Fruit fly (Drosophila melanogaster) whole organism, embryonic: ENCODE data around the gene velo.

Experiments
- Abd-B ChIP-seq: fragments of 200-800 bp; sonication (Bioruptor generic); optimal IDR thresholded peaks from 2 replicates; lab custom pipeline; 2018; ENCODE audit warnings: missing biosample characterization, mild to moderate bottlenecking, missing genetic modification characterization, moderate library complexity
- Adf1 ChIP-seq: fragments of 200-800 bp; sonication (Bioruptor generic); IDR thresholded peaks from 2 replicates; pipeline ENCODE4 v1.3.6; 2022; ENCODE audit warnings: missing biosample characterization, missing genetic modification characterization
- Atf6 ChIP-seq: fragments of 200-800 bp; sonication (Bioruptor generic); IDR thresholded peaks from 2 replicates; pipeline ENCODE4 v1.3.6; 2022; ENCODE audit warnings: missing biosample characterization, missing genetic modification characterization
- B-H2 ChIP-seq: fragments of 200-800 bp; sonication (Bioruptor generic); optimal IDR thresholded peaks from 2 replicates; lab custom pipeline; 2018; ENCODE audit warnings: missing biosample characterization, mild to moderate bottlenecking, missing genetic modification characterization
- BEAF-32 ChIP-seq: fragments of 200-800 bp; sonication (Bioruptor generic); optimal IDR thresholded peaks from 3 replicates; lab custom pipeline; 2017; ENCODE audit warnings: missing biosample characterization, missing genetic modification characterization, mild to moderate bottlenecking, moderate library complexity, missing genetic modification reagents
- CG10209 ChIP-seq: fragments of 200-800 bp; sonication (Bioruptor generic); optimal IDR thresholded peaks from 3 replicates; lab custom pipeline; 2017; ENCODE audit warnings: missing biosample characterization, mild to moderate bottlenecking, missing genetic modification characterization, missing genetic modification reagents
- CG10366 ChIP-seq: fragments of 200-800 bp; sonication (Bioruptor generic); IDR thresholded peaks from 2 replicates; pipeline ENCODE4 v1.3.6; 2022; ENCODE audit warnings: missing biosample characterization, missing genetic modification characterization
- CG11456 ChIP-seq: fragments of 200-800 bp; sonication (Bioruptor generic); IDR thresholded peaks from 3 replicates; pipeline ENCODE4 v1.3.6; 2022; ENCODE audit warnings: missing biosample characterization, missing genetic modification characterization
- CG12071 ChIP-seq: fragments of 200-800 bp; sonication (Bioruptor generic); optimal IDR thresholded peaks from 3 replicates; lab custom pipeline; 2018; ENCODE audit warnings: missing biosample characterization, mild to moderate bottlenecking, missing genetic modification characterization
- CG12155 ChIP-seq: fragments of 200-800 bp; sonication (Bioruptor generic); optimal IDR thresholded peaks from 3 replicates; lab custom pipeline; 2016; ENCODE audit warnings: missing biosample characterization, missing genetic modification characterization
- CG13894 ChIP-seq: fragments of 200-800 bp; sonication (Bioruptor generic); optimal IDR thresholded peaks from 3 replicates; lab custom pipeline; 2018; ENCODE audit warnings: missing biosample characterization, mild to moderate bottlenecking, missing genetic modification characterization, moderate library complexity
- CG14965 ChIP-seq: fragments of 200-800 bp; sonication (Bioruptor generic); optimal IDR thresholded peaks from 2 replicates; lab custom pipeline; 2016; ENCODE audit warnings: missing biosample characterization, missing genetic modification characterization, borderline replicate concordance
- CG17359 ChIP-seq: fragments of 200-800 bp; sonication (Bioruptor generic); optimal IDR thresholded peaks from 3 replicates; lab custom pipeline; 2018; ENCODE audit warnings: missing biosample characterization, mild to moderate bottlenecking, missing genetic modification characterization, moderate library complexity
- CG17829 ChIP-seq: fragments of 200-800 bp; optimal IDR thresholded peaks from 2 replicates; lab custom pipeline; 2019; ENCODE audit warnings: missing biosample characterization, mild to moderate bottlenecking, missing genetic modification characterization, moderate library complexity
- CG17912 ChIP-seq: fragments of 200-800 bp; sonication (Bioruptor generic); optimal IDR thresholded peaks from 2 replicates; lab custom pipeline; 2018; ENCODE audit warnings: missing biosample characterization, mild to moderate bottlenecking, missing genetic modification characterization
- CG32532 ChIP-seq: fragments of 200-800 bp; sonication (Bioruptor generic); IDR thresholded peaks from 2 replicates; pipeline ENCODE4 v1.3.6; 2022; ENCODE audit warnings: missing biosample characterization, missing genetic modification characterization
- CG6254 ChIP-seq: fragments of 200-800 bp; sonication (Bioruptor generic); optimal IDR thresholded peaks from 3 replicates; lab custom pipeline; 2017; ENCODE audit warnings: mild to moderate bottlenecking, missing biosample characterization, missing genetic modification reagents, missing genetic modification characterization
- CG6854 ChIP-seq: fragments of 200-800 bp; sonication (Bioruptor generic); optimal IDR thresholded peaks from 3 replicates; lab custom pipeline; 2017; ENCODE audit warnings: missing biosample characterization, mild to moderate bottlenecking, missing genetic modification characterization
- Chrac-16 ChIP-seq: fragments of 200-800 bp; sonication (Bioruptor generic); optimal IDR thresholded peaks from 3 replicates; lab custom pipeline; 2016; ENCODE audit warnings: missing biosample characterization, missing genetic modification characterization
- D19A ChIP-seq: fragments of 200-800 bp; optimal IDR thresholded peaks from 3 replicates; lab custom pipeline; 2019; ENCODE audit warnings: missing biosample characterization, mild to moderate bottlenecking, missing genetic modification characterization, moderate library complexity
- D19B ChIP-seq: fragments of 200-800 bp; sonication (Bioruptor generic); optimal IDR thresholded peaks from 2 replicates; lab custom pipeline; 2017; ENCODE audit warnings: missing biosample characterization, mild to moderate bottlenecking, missing genetic modification characterization
- Dfd ChIP-seq, 2 experiments: fragments of >200 bp; optimal IDR thresholded peaks; 2 replicates each; lab custom pipeline; 2017; ENCODE audit warnings: missing biosample characterization in 2 of 2, missing genetic modification characterization in 2 of 2
- Dll ChIP-seq: fragments of 200-800 bp; sonication (Bioruptor generic); IDR thresholded peaks from 4 replicates; pipeline ENCODE4 v1.3.6; 2022; ENCODE audit warnings: missing biosample characterization, missing genetic modification characterization; ENCODE audit not compliant: partially characterized antibody
- Fer3 ChIP-seq: fragments of 200-800 bp; sonication (Bioruptor generic); optimal IDR thresholded peaks from 2 replicates; lab custom pipeline; 2018; ENCODE audit warnings: missing biosample characterization, mild to moderate bottlenecking, missing genetic modification characterization, moderate library complexity
- HLHmδ ChIP-seq: fragments of 200-800 bp; sonication (Bioruptor generic); optimal IDR thresholded peaks from 2 replicates; lab custom pipeline; 2018; ENCODE audit warnings: missing biosample characterization, mild to moderate bottlenecking, missing genetic modification characterization, moderate library complexity
- Hmr ChIP-seq: fragments of 200-800 bp; sonication (Bioruptor generic); optimal IDR thresholded peaks from 3 replicates; lab custom pipeline; 2017; ENCODE audit warnings: mild to moderate bottlenecking, missing biosample characterization, missing genetic modification reagents, missing genetic modification characterization
- Hr3 ChIP-seq: fragments of 200-800 bp; sonication (Bioruptor generic); optimal IDR thresholded peaks from 3 replicates; lab custom pipeline; 2016; ENCODE audit warnings: missing biosample characterization, missing genetic modification characterization
- Hr51 ChIP-seq, 2 experiments: fragments of 200-800 bp; sonication (Bioruptor generic); optimal IDR thresholded peaks; 2 replicates in 1 of 2; 3 replicates in 1 of 2; lab custom pipeline; 2016 to 2018; ENCODE audit warnings: missing biosample characterization in 2 of 2, missing genetic modification characterization in 2 of 2, mild to moderate bottlenecking in 1 of 2, moderate library complexity in 1 of 2
- MESR4 ChIP-seq: fragments of 200-800 bp; sonication (Bioruptor generic); optimal IDR thresholded peaks from 2 replicates; lab custom pipeline; 2018; ENCODE audit warnings: missing biosample characterization, mild to moderate bottlenecking, missing genetic modification characterization, moderate library complexity
- MTF-1 ChIP-seq: fragments of 200-800 bp; sonication (Bioruptor generic); optimal IDR thresholded peaks from 2 replicates; lab custom pipeline; 2018; ENCODE audit warnings: missing biosample characterization, mild to moderate bottlenecking, missing genetic modification characterization, borderline replicate concordance
- Med ChIP-seq: fragments of 200-800 bp; sonication (Bioruptor generic); peaks from one replicate; lab custom pipeline; 2016; ENCODE audit warnings: missing biosample characterization, missing genetic modification characterization, mild to moderate bottlenecking, inconsistent platforms, moderate library complexity
- Meics ChIP-seq: fragments of 200-800 bp; sonication (Bioruptor generic); optimal IDR thresholded peaks from 2 replicates; lab custom pipeline; 2017; ENCODE audit warnings: missing biosample characterization, mild to moderate bottlenecking, missing genetic modification characterization
- PHDP ChIP-seq: fragments of 200-800 bp; sonication (Bioruptor generic); optimal IDR thresholded peaks from 3 replicates; lab custom pipeline; 2018; ENCODE audit warnings: missing biosample characterization, mild to moderate bottlenecking, missing genetic modification characterization, moderate library complexity
- Taf1 ChIP-seq: fragments of 200-800 bp; sonication (Bioruptor generic); IDR thresholded peaks from 2 replicates; pipeline ENCODE4 v1.3.6; 2022; ENCODE audit warnings: missing biosample characterization, missing genetic modification characterization
- al ChIP-seq: fragments of 200-800 bp; sonication (Bioruptor generic); IDR thresholded peaks from 2 replicates; pipeline ENCODE4 v1.3.6; 2022; ENCODE audit warnings: missing biosample characterization, missing genetic modification characterization
- bbx ChIP-seq: fragments of 200-800 bp; sonication (Bioruptor generic); IDR thresholded peaks from 2 replicates; pipeline ENCODE4 v1.3.6; 2022; ENCODE audit warnings: missing biosample characterization, missing genetic modification characterization; ENCODE audit not compliant: partially characterized antibody
- cad ChIP-seq: fragments of >200 bp; optimal IDR thresholded peaks from 2 replicates; lab custom pipeline; 2017; ENCODE audit warnings: missing biosample characterization, missing genetic modification characterization
- corto ChIP-seq: fragments of 200-800 bp; sonication (Bioruptor generic); optimal IDR thresholded peaks from 2 replicates; lab custom pipeline; 2016; ENCODE audit warnings: missing biosample characterization, mild to moderate bottlenecking, missing genetic modification characterization, moderate library complexity
- crol ChIP-seq: fragments of 200-800 bp; sonication (Bioruptor generic); IDR thresholded peaks from 2 replicates; pipeline ENCODE4 v1.3.6; 2022; ENCODE audit warnings: missing biosample characterization, missing genetic modification characterization
- exex ChIP-seq: fragments of 200-800 bp; sonication (Bioruptor generic); optimal IDR thresholded peaks from 4 replicates; lab custom pipeline; 2018; ENCODE audit warnings: missing biosample characterization, mild to moderate bottlenecking, missing genetic modification characterization, moderate library complexity
- hbn ChIP-seq: fragments of 200-800 bp; sonication (Bioruptor generic); IDR thresholded peaks from 2 replicates; pipeline ENCODE4 v1.3.6; 2022; ENCODE audit warnings: missing biosample characterization, missing genetic modification characterization; ENCODE audit not compliant: partially characterized antibody
- kah ChIP-seq: fragments of 200-800 bp; sonication (Bioruptor generic); optimal IDR thresholded peaks from 2 replicates; lab custom pipeline; 2018; ENCODE audit warnings: missing biosample characterization, mild to moderate bottlenecking, missing genetic modification characterization
- kni ChIP-seq: fragments of 200-800 bp; sonication (Bioruptor generic); optimal IDR thresholded peaks from 3 replicates; lab custom pipeline; 2017; ENCODE audit warnings: mild to moderate bottlenecking, missing biosample characterization, missing genetic modification reagents, missing genetic modification characterization
- pb ChIP-seq: fragments of 200-800 bp; sonication (Bioruptor generic); optimal IDR thresholded peaks from 3 replicates; lab custom pipeline; 2016; ENCODE audit warnings: missing biosample characterization, missing genetic modification characterization
- psq ChIP-seq: fragments of 200-800 bp; sonication (Bioruptor generic); optimal IDR thresholded peaks from 2 replicates; lab custom pipeline; 2017; ENCODE audit warnings: missing biosample characterization, missing genetic modification characterization
- row ChIP-seq: fragments of 200-800 bp; sonication (Bioruptor generic); IDR thresholded peaks from 3 replicates; pipeline ENCODE4 v1.3.6; 2022; ENCODE audit warnings: missing biosample characterization, missing genetic modification characterization
- sna ChIP-seq: fragments of 200-800 bp; sonication (Bioruptor generic); IDR thresholded peaks from 2 replicates; pipeline ENCODE4 v1.3.6; 2022; ENCODE audit warnings: missing biosample characterization, missing genetic modification characterization; ENCODE audit not compliant: partially characterized antibody

Gene velo

dm6 chr3L:6752278-6753096, at the start of gene velo, which contains the start of gene Sbds (continued):
- TF ChIP-seq CG17829 (tag; lab: Kevin White, UChicago) (peak; percentile 47), MESR4 (GFP tag; lab: Kevin White, UChicago) (peak; percentile 99), Med (GFP tag; lab: Kevin White, UChicago) (peak; percentile 85), D19A (tag; lab: Kevin White, UChicago) (peak; percentile 41), Atf6 (GFP tag; lab: Robert Waterston, UW) (peak; percentile 22; the same call in 1 of the 2 replicates), B-H2 (GFP tag; lab: Kevin White, UChicago) (peak; percentile 56), CG17359 (tag; lab: Kevin White, UChicago) (peak; percentile 10), Dll (GFP tag; lab: Robert Waterston, UW) (peak; percentile 88), Abd-B (GFP tag; lab: Kevin White, UChicago) (peak; percentile 40), CG13894 (tag; lab: Kevin White, UChicago) (peak; percentile 17), HLHmδ (peak; percentile 24), MTF-1 (no peak), CG17912 (GFP tag; lab: Kevin White, UChicago) (peak; percentile 37), Fer3 (tag; lab: Kevin White, UChicago) (peak; percentile 45), cad (GFP tag; lab: Kevin White, UChicago) (no peak), Adf1 (GFP tag; lab: Robert Waterston, UW) (0 out of 2 replicates have a peak, but pooled peaks have one; percentile 11), exex (tag; lab: Kevin White, UChicago) (peak; percentile 30), CG10209 (GFP tag; lab: Kevin White, UChicago) (peak; percentile 11), row (GFP tag; lab: Robert Waterston, UW) (peak; percentile 89), D19B (peak; percentile 25), Chrac-16 (peak; percentile 12), hbn (GFP tag; lab: Robert Waterston, UW) (peak; percentile 69), al (GFP tag; lab: Robert Waterston, UW) (no peak), CG6254 (GFP tag; lab: Kevin White, UChicago) (peak; percentile 33), Dfd (GFP tag; optimal IDR thresholded peaks at IDR 0.05; lab: Kevin White, UChicago) (no peak), CG11456 (peak; percentile 69; the same call in 2 of the 3 replicates), kni (GFP tag; lab: Kevin White, UChicago) (no peak), crol (peak; percentile 52), CG6854 (GFP tag; lab: Kevin White, UChicago) (no peak), PHDP (tag; lab: Kevin White, UChicago) (peak; percentile 51), CG14965 (GFP tag; lab: Kevin White, UChicago) (no peak), CG12071 (GFP tag; lab: Kevin White, UChicago) (no peak), psq (peak; percentile 98), Hmr (GFP tag; lab: Kevin White, UChicago) (peak; percentile 32), bbx (GFP tag; lab: Robert Waterston, UW) (peak; percentile 59), CG32532 (GFP tag; lab: Robert Waterston, UW) (peak; percentile 66), BEAF-32 (GFP tag; lab: Kevin White, UChicago) (peak; percentile 72), pb (GFP tag; lab: Kevin White, UChicago) (peak; percentile 45), kah (GFP tag; lab: Kevin White, UChicago) (no peak), sna (peak; percentile 69; the same call in 1 of the 2 replicates), corto (GFP tag; lab: Kevin White, UChicago) (no peak), Hr51 (GFP tag; optimal IDR thresholded peaks at IDR 0.05; lab: Kevin White, UChicago) (peak in 1 of 2 experiments; percentile 54), Taf1 (GFP tag; lab: Robert Waterston, UW) (no peak), Meics (GFP tag; lab: Kevin White, UChicago) (peak; percentile 51), Hr3 (GFP tag; lab: Kevin White, UChicago) (peak; percentile 9), CG10366 (GFP tag; lab: Robert Waterston, UW) (peak; percentile 41), CG12155 (peak; percentile 30)
